Worm (Caenorhabditis elegans) whole organism, midembryonic: Measurements from ENCODE around the gene clec-250.

ENCODE experiments used
- T22C8.4 ChIP-seq: fragments of 200-800 bp; sonication (Bioruptor generic); IDR thresholded peaks from 2 replicates; pipeline ENCODE4 v1.3.6; 2022; ENCODE audit warnings: missing genetic modification characterization, missing compliant biosample characterization
- cog-1 ChIP-seq: sonication (generic microtip); optimal IDR thresholded peaks from 2 replicates; lab custom pipeline; 2016; ENCODE audit warnings: missing genetic modification characterization, missing compliant biosample characterization
- flt-1 ChIP-seq: fragments of 200-800 bp; sonication (Bioruptor generic); IDR thresholded peaks from 2 replicates; pipeline ENCODE4 v1.3.6; 2022; ENCODE audit warnings: missing genetic modification characterization, missing compliant biosample characterization
- klf-2 ChIP-seq: fragments of 200-800 bp; sonication (Bioruptor generic); conservative IDR thresholded peaks from 2 replicates; pipeline ENCODE4 v1.3.6; 2022; ENCODE audit warnings: missing genetic modification reagents, missing genetic modification characterization, missing compliant biosample characterization
- med-1 ChIP-seq: sonication (generic microtip); optimal IDR thresholded peaks from 2 replicates; lab custom pipeline; 2017; ENCODE audit warnings: missing genetic modification characterization, mild to moderate bottlenecking, missing compliant biosample characterization, antibody characterized with exemption, missing genetic modification reagents; ENCODE audit not compliant: insufficient read depth
- ref-1 ChIP-seq: fragments of 200-800 bp; sonication (Bioruptor generic); conservative IDR thresholded peaks from 2 replicates; pipeline ENCODE4 v1.3.6; 2022; ENCODE audit warnings: missing genetic modification reagents, missing genetic modification characterization, missing compliant biosample characterization
- tab-1 ChIP-seq: fragments of 200-800 bp; sonication (Bioruptor generic); IDR thresholded peaks from 2 replicates; pipeline ENCODE4 v1.3.6; 2022; ENCODE audit warnings: missing genetic modification characterization, missing compliant biosample characterization
- ztf-23 ChIP-seq: fragments of 200-800 bp; sonication (Bioruptor generic); IDR thresholded peaks from 2 replicates; pipeline ENCODE4 v1.3.6; 2022; ENCODE audit warnings: missing genetic modification reagents, missing genetic modification characterization, missing compliant biosample characterization
- ztf-29 ChIP-seq: fragments of 200-800 bp; sonication (Bioruptor generic); IDR thresholded peaks from 2 replicates; pipeline ENCODE4 v1.3.6; 2022; ENCODE audit warnings: missing genetic modification reagents, missing genetic modification characterization, missing compliant biosample characterization

The clec-250 gene

DNA sequence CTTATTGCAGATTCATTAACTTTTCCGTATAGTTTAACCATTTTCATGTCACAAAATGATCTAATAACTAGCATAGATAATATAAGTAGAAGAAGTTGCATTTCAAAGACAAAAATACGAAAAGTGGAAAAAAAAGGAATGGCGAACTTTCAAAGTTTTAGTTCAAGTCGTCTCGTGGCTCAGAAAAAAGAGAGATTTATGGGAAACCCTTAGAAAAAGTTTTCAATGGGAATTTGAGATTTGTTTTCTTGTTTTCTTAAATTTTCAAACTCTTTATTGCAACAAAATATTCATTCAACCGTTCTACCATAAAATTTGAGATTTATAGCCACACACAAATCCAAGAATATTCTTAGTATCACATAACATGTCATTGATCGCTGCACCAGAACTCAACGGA is at the start of gene clec-250:
TSS of gene clec-250 (minus strand) at position 101 of the 400 bp plus-strand sequence.
- TF ChIP-seq med-1 (GFP tag; lab: Kevin White, UChicago) (no peak), T22C8.4 (GFP tag; lab: Robert Waterston, UW) (no peak), klf-2 (GFP tag; lab: Robert Waterston, UW) (no peak), tab-1 (no peak), ztf-29 (GFP tag; lab: Robert Waterston, UW) (no peak), ref-1 (GFP tag; lab: Robert Waterston, UW) (no peak), ztf-23 (GFP tag; lab: Robert Waterston, UW) (no peak), cog-1 (tag; lab: Kevin White, UChicago) (no peak), flt-1 (GFP tag; lab: Robert Waterston, UW) (no peak)

DNA sequence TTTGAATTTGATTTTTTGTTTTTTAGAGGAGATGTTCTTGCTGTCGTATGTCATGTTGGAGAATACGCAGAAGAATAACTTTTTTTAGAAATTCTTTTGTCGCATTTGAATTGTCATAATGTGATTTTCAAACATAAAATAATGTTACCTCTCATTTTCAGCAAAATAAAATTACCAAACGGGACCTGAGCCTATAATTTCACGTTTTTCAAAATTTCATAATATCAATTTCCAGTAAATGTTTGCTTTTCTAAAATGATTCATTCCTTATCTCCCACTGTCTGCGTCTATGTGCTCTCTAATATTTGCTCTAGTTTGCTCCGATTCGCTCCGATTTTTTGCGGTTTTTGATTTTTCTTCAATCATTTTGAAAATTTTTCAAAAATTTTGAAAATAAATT is 48.6 kb upstream of the clec-250 start, which contains the start of gene nhr-231:
TSS of gene nhr-231 (plus strand) at position 301 of the 400 bp plus-strand sequence.
- TF ChIP-seq med-1 (GFP tag; lab: Kevin White, UChicago): no peak
- TF ChIP-seq cog-1 (tag; lab: Kevin White, UChicago): no peak
- TF ChIP-seq ztf-23 (GFP tag; lab: Robert Waterston, UW): no peak
- no peak for TF ChIP-seq tab-1
- no peak for TF ChIP-seq ref-1 (GFP tag; lab: Robert Waterston, UW)
- TF ChIP-seq T22C8.4 (GFP tag; lab: Robert Waterston, UW): no peak
- TF ChIP-seq flt-1 (GFP tag; lab: Robert Waterston, UW): no peak
- TF ChIP-seq klf-2 (GFP tag; lab: Robert Waterston, UW): no peak
- TF ChIP-seq ztf-29 (GFP tag; lab: Robert Waterston, UW): no peak

DNA sequence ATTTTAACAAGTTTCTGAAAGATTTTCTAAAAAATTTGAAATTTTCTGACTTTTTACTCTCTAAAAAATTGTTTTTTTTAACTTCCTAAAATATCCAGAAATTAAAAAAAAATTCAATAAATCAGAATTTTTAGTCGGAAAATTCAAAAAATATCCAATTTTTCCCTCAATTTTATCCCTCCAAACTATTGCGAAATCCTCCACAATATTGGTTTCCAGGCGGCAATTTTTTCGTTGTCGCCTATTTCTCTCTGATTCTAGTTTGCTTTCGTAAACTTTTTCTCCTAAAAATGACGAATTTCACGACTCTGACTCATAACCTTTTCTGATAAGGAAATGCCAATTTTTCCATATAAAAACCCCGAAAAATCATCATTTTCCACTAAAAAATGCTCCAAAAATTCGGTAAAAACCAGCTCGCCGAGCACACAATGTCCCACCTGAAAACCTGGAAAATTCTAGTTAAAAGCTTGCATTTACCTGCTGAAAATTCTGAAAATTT is 45.5 kb upstream of the clec-250 start, which contains the start of gene Y17D7B.2:
TSS of gene Y17D7B.2 (plus strand) at position 323 of the 502 bp plus-strand sequence.
- TF ChIP-seq med-1 (GFP tag; lab: Kevin White, UChicago) (no peak), klf-2 (GFP tag; lab: Robert Waterston, UW) (no peak), tab-1 (no peak), ztf-29 (GFP tag; lab: Robert Waterston, UW) (no peak), ref-1 (GFP tag; lab: Robert Waterston, UW) (no peak), flt-1 (GFP tag; lab: Robert Waterston, UW) (no peak), cog-1 (tag; lab: Kevin White, UChicago) (no peak), ztf-23 (GFP tag; lab: Robert Waterston, UW) (no peak), T22C8.4 (GFP tag; lab: Robert Waterston, UW) (no peak)

DNA sequence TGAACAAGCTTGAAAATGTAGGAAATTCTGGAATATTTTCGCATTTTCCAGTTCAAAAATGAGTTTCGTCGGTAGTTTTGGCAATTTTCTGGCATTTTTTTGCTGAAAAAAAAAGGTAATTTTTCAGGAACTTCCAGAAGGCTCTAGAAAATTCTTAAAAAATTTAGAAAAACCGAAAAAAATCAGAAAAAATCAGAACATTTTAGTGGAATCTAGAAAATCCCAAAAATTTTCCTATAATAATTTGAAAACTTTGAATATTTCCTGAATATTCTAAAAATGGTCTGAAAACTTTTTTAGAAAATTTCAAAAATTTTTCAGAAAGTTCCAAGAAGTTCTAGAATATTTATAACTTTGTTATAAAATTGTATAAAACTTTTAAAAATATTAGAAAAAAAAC is 44.7 kb upstream of the clec-250 start, which contains the start of gene Y17D7B.3:
TSS of gene Y17D7B.3 (minus strand) at position 101 of the 400 bp plus-strand sequence.
- no peak for TF ChIP-seq med-1 (GFP tag; lab: Kevin White, UChicago)
- TF ChIP-seq ztf-23 (GFP tag; lab: Robert Waterston, UW): no peak
- TF ChIP-seq ztf-29 (GFP tag; lab: Robert Waterston, UW): no peak
- TF ChIP-seq tab-1: no peak
- TF ChIP-seq flt-1 (GFP tag; lab: Robert Waterston, UW): no peak
- TF ChIP-seq cog-1 (tag; lab: Kevin White, UChicago): no peak
- no peak for TF ChIP-seq klf-2 (GFP tag; lab: Robert Waterston, UW)
- TF ChIP-seq T22C8.4 (GFP tag; lab: Robert Waterston, UW): no peak
- TF ChIP-seq ref-1 (GFP tag; lab: Robert Waterston, UW): no peak

DNA sequence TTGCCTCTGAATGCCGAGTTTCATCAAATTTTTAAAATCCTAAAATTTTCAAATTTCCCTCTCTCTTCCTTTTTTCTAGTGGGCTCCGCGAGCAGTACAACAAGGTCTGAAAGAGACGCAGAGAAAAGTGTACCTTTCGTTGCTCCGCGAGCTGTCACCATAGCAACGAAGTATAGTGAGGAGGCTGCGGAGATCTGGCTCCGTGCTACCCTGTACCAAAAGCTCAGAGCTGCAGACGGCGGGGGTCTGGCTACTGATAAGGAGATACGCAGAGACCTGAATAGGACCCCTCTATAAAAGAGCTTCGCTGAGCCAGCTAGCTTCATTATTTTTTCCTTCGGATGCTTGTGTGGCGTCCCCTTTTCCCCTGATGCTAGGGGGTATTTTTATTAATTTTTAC is 41.5 kb upstream of the clec-250 start, which contains the start of gene Y17D7B.10:
TSS of gene Y17D7B.10 (plus strand) at position 243 of the 400 bp plus-strand sequence.
- no peak for TF ChIP-seq tab-1
- no peak for TF ChIP-seq ztf-29 (GFP tag; lab: Robert Waterston, UW)
- no peak for TF ChIP-seq cog-1 (tag; lab: Kevin White, UChicago)
- TF ChIP-seq ref-1 (GFP tag; lab: Robert Waterston, UW): no peak

DNA sequence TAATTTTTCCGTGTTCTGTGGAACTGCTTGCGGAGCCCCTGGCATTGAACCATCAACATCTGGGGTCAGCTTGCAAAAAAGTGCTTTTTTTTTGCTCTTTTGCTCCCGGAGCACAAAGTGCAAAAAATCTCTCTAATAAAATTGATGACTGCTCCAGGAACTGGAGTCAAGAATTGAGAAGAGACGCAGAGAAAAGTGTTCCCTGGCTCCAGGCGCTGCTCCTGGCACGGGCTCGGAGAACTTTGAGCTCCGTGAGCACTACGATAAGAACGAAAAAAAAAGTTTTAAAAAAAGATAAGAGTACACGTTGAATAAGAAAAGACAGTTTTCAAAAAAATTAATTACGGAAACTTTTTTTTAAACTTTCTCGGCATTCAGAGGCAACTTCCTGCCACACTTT is 40.7 kb upstream of the clec-250 start:
- no peak for TF ChIP-seq cog-1 (tag; lab: Kevin White, UChicago)
- TF ChIP-seq flt-1 (GFP tag; lab: Robert Waterston, UW): no peak
- TF ChIP-seq klf-2 (GFP tag; lab: Robert Waterston, UW): no peak
- TF ChIP-seq T22C8.4 (GFP tag; lab: Robert Waterston, UW): no peak
- TF ChIP-seq med-1 (GFP tag; lab: Kevin White, UChicago): no peak
- no peak for TF ChIP-seq ref-1 (GFP tag; lab: Robert Waterston, UW)
- no peak for TF ChIP-seq ztf-29 (GFP tag; lab: Robert Waterston, UW)
- TF ChIP-seq ztf-23 (GFP tag; lab: Robert Waterston, UW): no peak

DNA sequence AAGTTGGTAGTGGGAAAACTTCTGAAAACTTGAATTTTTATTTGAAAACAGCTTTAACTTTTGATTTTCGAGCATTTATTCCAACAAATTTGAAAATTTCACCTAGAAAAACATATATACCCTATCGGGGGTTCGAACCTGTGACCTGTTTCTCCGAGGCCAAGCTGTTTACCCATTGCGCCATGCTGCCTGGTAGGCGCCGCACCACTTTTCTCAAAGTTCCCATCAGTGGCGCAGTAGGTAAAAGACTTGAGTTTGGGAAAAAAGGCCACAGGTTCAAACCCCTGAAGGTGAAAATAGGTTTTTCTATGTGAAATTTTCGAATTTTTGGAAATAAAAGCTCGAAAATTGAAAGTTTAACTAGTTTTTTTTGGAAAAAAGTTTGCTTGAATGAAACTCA is 38.6 kb upstream of the clec-250 start:
- no peak for TF ChIP-seq T22C8.4 (GFP tag; lab: Robert Waterston, UW)
- TF ChIP-seq tab-1: no peak
- no peak for TF ChIP-seq ztf-23 (GFP tag; lab: Robert Waterston, UW)
- TF ChIP-seq med-1 (GFP tag; lab: Kevin White, UChicago): no peak
- TF ChIP-seq ref-1 (GFP tag; lab: Robert Waterston, UW): no peak
- TF ChIP-seq cog-1 (tag; lab: Kevin White, UChicago): no peak
- no peak for TF ChIP-seq flt-1 (GFP tag; lab: Robert Waterston, UW)
- TF ChIP-seq klf-2 (GFP tag; lab: Robert Waterston, UW): no peak
- TF ChIP-seq ztf-29 (GFP tag; lab: Robert Waterston, UW): no peak

DNA sequence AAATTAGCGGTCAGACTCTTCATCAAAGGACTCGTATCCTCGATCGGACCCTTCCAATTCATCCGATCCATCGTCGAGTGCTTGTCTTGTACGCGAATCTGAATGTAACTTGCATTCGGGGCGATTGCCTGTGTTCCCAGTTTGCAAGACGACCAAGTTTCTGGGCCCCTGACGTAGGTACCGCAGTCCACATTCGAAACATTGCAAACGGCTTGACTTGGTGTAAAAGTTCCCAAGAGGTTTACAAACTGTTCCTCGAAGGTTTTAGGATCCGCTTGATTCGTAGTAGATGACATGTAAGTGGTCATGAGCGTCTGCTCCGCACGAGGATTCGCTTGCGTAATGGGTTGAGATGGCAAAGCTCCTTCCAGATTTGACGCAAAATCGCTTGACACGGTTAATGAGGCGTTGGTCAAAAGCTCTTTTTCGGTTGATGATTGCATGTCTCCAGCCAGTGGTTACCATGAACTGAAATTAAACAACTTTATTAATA is 34.3 kb upstream of the clec-250 start, which contains the start of gene Y17D7B.4:
TSS of gene Y17D7B.4 (minus strand) at position 443 of the 493 bp plus-strand sequence.
- TF ChIP-seq T22C8.4 (GFP tag; lab: Robert Waterston, UW): no peak
- TF ChIP-seq med-1 (GFP tag; lab: Kevin White, UChicago): no peak
- no peak for TF ChIP-seq ztf-29 (GFP tag; lab: Robert Waterston, UW)
- TF ChIP-seq ztf-23 (GFP tag; lab: Robert Waterston, UW): no peak
- TF ChIP-seq tab-1: no peak
- no peak for TF ChIP-seq flt-1 (GFP tag; lab: Robert Waterston, UW)
- no peak for TF ChIP-seq ref-1 (GFP tag; lab: Robert Waterston, UW)

DNA sequence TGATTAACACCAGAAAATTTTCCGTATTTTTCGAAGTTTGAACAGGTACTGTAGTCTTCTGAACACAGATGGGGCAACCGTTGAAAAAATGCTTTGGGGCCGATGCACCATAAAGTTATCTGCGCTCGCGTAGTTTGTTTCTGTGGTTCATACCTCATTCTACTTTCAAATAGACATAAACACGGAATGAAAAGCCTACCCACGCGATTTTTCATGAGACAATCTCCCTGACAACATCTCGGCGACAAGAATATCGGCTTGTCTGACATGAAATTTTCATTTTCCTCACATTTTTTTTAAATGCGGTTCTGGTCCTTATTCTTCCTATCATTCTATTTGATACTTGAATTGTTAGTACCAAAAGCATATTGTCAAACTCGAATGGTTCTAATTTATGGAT is 30.8 kb upstream of the clec-250 start, which contains the start of gene clec-257:
TSS of gene clec-257 (plus strand) at position 301 of the 400 bp plus-strand sequence.
- TF ChIP-seq cog-1 (tag; lab: Kevin White, UChicago) (no peak), klf-2 (GFP tag; lab: Robert Waterston, UW) (no peak), T22C8.4 (GFP tag; lab: Robert Waterston, UW) (no peak), tab-1 (no peak), ztf-23 (GFP tag; lab: Robert Waterston, UW) (no peak), ref-1 (GFP tag; lab: Robert Waterston, UW) (no peak), flt-1 (GFP tag; lab: Robert Waterston, UW) (no peak), med-1 (GFP tag; lab: Kevin White, UChicago) (no peak), ztf-29 (GFP tag; lab: Robert Waterston, UW) (no peak)
